Fruit fly (Drosophila melanogaster) whole organism, adult: ENCODE data around the gene CG7567.

Experiments used
- CG7045 ChIP-seq: fragments of 200-800 bp; sonication (Bioruptor generic); optimal IDR thresholded peaks from 2 replicates; lab custom pipeline; 2017; ENCODE audit warnings: missing biosample characterization, mild to moderate bottlenecking, missing genetic modification characterization
- CG7101 ChIP-seq: fragments of 200-800 bp; sonication (Bioruptor generic); optimal IDR thresholded peaks from 2 replicates; lab custom pipeline; 2018; ENCODE audit warnings: missing biosample characterization, mild to moderate bottlenecking, missing genetic modification characterization, moderate library complexity
- Hr96 ChIP-seq: fragments of 200-800 bp; sonication (Bioruptor generic); optimal IDR thresholded peaks from 2 replicates; lab custom pipeline; 2016; ENCODE audit warnings: missing biosample characterization, missing genetic modification characterization
- bab1 ChIP-seq: fragments of 200-800 bp; sonication (Bioruptor generic); optimal IDR thresholded peaks from 3 replicates; lab custom pipeline; 2019; ENCODE audit warnings: missing biosample characterization, mild to moderate bottlenecking, missing genetic modification characterization, moderate library complexity
- pad ChIP-seq: fragments of 200-800 bp; sonication (Bioruptor generic); optimal IDR thresholded peaks from 3 replicates; lab custom pipeline; 2017; ENCODE audit warnings: missing biosample characterization, missing genetic modification characterization, mild to moderate bottlenecking, moderate library complexity, missing genetic modification reagents
- toe ChIP-seq: fragments of 200-800 bp; sonication (Bioruptor generic); optimal IDR thresholded peaks from 2 replicates; lab custom pipeline; 2016; ENCODE audit warnings: missing biosample characterization, missing genetic modification characterization

- TF ChIP-seq CG7101 (tag; lab: Kevin White, UChicago) (no peak), pad (GFP tag; lab: Kevin White, UChicago) (no peak), Hr96 (GFP tag; lab: Kevin White, UChicago) (no peak), toe (GFP tag; lab: Kevin White, UChicago) (no peak), bab1 (GFP tag; lab: Kevin White, UChicago) (no peak), CG7045 (GFP tag; lab: Kevin White, UChicago) (no peak)
Observed at dm6 chr3R:29552830-29553583, 34.9 kb downstream of the CG7567 start.
